Worm (Caenorhabditis elegans) whole organism, L3 larva: ENCODE measurements around the gene piki-1.

Source experiments
- ceh-16 ChIP-seq: sonication (generic microtip); optimal IDR thresholded peaks from 2 replicates; lab custom pipeline; 2017; ENCODE audit warnings: missing biosample characterization, missing genetic modification characterization
- ceh-9 ChIP-seq: sonication (generic microtip); optimal IDR thresholded peaks from 2 replicates; lab custom pipeline; 2018; ENCODE audit warnings: missing biosample characterization, missing genetic modification characterization
- egl-27 ChIP-seq: sonication (generic microtip); optimal IDR thresholded peaks from 4 replicates; lab custom pipeline; 2017; ENCODE audit warnings: missing biosample characterization, missing genetic modification reagents, missing genetic modification characterization
- jun-1 ChIP-seq: fragments of 150-350 bp; optimal IDR thresholded peaks from 2 replicates; lab custom pipeline; 2014; ENCODE audit warnings: missing biosample characterization, missing genetic modification reagents, missing genetic modification characterization
- skn-1 ChIP-seq: fragments of 150-350 bp; optimal IDR thresholded peaks from 2 replicates; lab custom pipeline; 2014; ENCODE audit warnings: missing biosample characterization, missing genetic modification characterization
- unc-62 ChIP-seq: fragments of 150-350 bp; sonication (generic microtip); optimal IDR thresholded peaks from 4 replicates; lab custom pipeline; 2014; ENCODE audit warnings: missing biosample characterization, missing genetic modification reagents, missing genetic modification characterization
- zag-1 ChIP-seq: fragments of 150-350 bp; optimal IDR thresholded peaks from 2 replicates; lab custom pipeline; 2014; ENCODE audit warnings: missing biosample characterization, missing genetic modification characterization
- ztf-4 ChIP-seq: fragments of 150-350 bp; optimal IDR thresholded peaks from 2 replicates; lab custom pipeline; 2014; ENCODE audit warnings: missing biosample characterization, missing genetic modification characterization

DNA sequence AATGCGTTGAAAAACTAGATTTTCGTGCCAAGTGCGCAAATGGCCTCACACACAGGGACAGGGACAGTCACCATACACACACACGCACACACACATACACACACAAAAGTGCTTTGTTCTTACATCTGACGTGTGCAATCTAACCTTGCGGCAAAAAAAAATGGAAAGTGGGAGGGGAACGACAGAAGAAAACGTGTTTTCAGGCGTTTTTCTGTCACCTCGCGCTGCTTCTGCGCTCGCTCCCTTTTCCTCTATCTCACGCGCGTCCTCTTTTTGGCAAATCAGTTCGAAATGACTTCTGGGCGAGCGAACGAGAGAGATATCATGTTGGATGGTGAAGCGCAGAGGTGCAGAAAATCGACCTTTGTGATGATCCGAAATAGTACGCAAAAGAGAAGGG lies 27.9 kb upstream of the piki-1 start:
- TF ChIP-seq ceh-16 (no peak), jun-1 (tag; lab: Kevin White, UChicago) (no peak), egl-27 (tag; lab: Kevin White, UChicago) (peak; percentile 81), zag-1 (tag; lab: Kevin White, UChicago) (no peak), skn-1 (tag; lab: Kevin White, UChicago) (no peak), ceh-9 (tag; lab: Kevin White, UChicago) (no peak), ztf-4 (tag; lab: Kevin White, UChicago) (no peak), unc-62 (GFP tag; lab: Kevin White, UChicago) (peak; percentile 51)
